Worm (Caenorhabditis elegans) whole organism, midembryonic: ENCODE results near the gene F22F1.2.

Experiments used
- T22C8.4 ChIP-seq: fragments of 200-800 bp; sonication (Bioruptor generic); IDR thresholded peaks from 2 replicates; pipeline ENCODE4 v1.3.6; 2022; ENCODE audit warnings: missing genetic modification characterization, missing compliant biosample characterization
- cog-1 ChIP-seq: sonication (generic microtip); optimal IDR thresholded peaks from 2 replicates; lab custom pipeline; 2016; ENCODE audit warnings: missing genetic modification characterization, missing compliant biosample characterization
- flt-1 ChIP-seq: fragments of 200-800 bp; sonication (Bioruptor generic); IDR thresholded peaks from 2 replicates; pipeline ENCODE4 v1.3.6; 2022; ENCODE audit warnings: missing genetic modification characterization, missing compliant biosample characterization
- med-1 ChIP-seq: sonication (generic microtip); optimal IDR thresholded peaks from 2 replicates; lab custom pipeline; 2017; ENCODE audit warnings: missing genetic modification characterization, mild to moderate bottlenecking, missing compliant biosample characterization, antibody characterized with exemption, missing genetic modification reagents; ENCODE audit not compliant: insufficient read depth
- ref-1 ChIP-seq: fragments of 200-800 bp; sonication (Bioruptor generic); conservative IDR thresholded peaks from 2 replicates; pipeline ENCODE4 v1.3.6; 2022; ENCODE audit warnings: missing genetic modification reagents, missing genetic modification characterization, missing compliant biosample characterization
- tab-1 ChIP-seq: fragments of 200-800 bp; sonication (Bioruptor generic); IDR thresholded peaks from 2 replicates; pipeline ENCODE4 v1.3.6; 2022; ENCODE audit warnings: missing genetic modification characterization, missing compliant biosample characterization
- ztf-23 ChIP-seq: fragments of 200-800 bp; sonication (Bioruptor generic); IDR thresholded peaks from 2 replicates; pipeline ENCODE4 v1.3.6; 2022; ENCODE audit warnings: missing genetic modification reagents, missing genetic modification characterization, missing compliant biosample characterization

ce11 chrX:8123194-8123593 lies 27.3 kb downstream of the F22F1.2 start, which contains the start of gene C02B8.12:
- TF ChIP-seq flt-1 (GFP tag; lab: Robert Waterston, UW) (no peak), med-1 (GFP tag; lab: Kevin White, UChicago) (no peak), cog-1 (tag; lab: Kevin White, UChicago) (no peak), ztf-23 (GFP tag; lab: Robert Waterston, UW) (no peak), T22C8.4 (GFP tag; lab: Robert Waterston, UW) (no peak), tab-1 (GFP tag; lab: Robert Waterston, UW) (no peak), ref-1 (GFP tag; lab: Robert Waterston, UW) (no peak)
